Worm (Caenorhabditis elegans) whole organism, L3 larva: Measurements from ENCODE around the gene Y62F5A.12.

Source experiments
- aly-2 ChIP-seq: fragments of 150-350 bp; optimal IDR thresholded peaks from 2 replicates; lab custom pipeline; 2014; ENCODE audit warnings: missing biosample characterization, missing genetic modification characterization
- fos-1 ChIP-seq: fragments of 150-350 bp; optimal IDR thresholded peaks from 2 replicates; lab custom pipeline; 2014; ENCODE audit warnings: missing biosample characterization, missing genetic modification characterization
- mdl-1 ChIP-seq: fragments of 150-350 bp; optimal IDR thresholded peaks from 2 replicates; lab custom pipeline; 2014; ENCODE audit warnings: missing biosample characterization, missing genetic modification characterization
- tbx-2 ChIP-seq: sonication (generic microtip); optimal IDR thresholded peaks from 2 replicates; lab custom pipeline; 2016; ENCODE audit warnings: mild to moderate bottlenecking, missing genetic modification characterization, missing compliant biosample characterization

- no peak for TF ChIP-seq tbx-2 (tag; lab: Kevin White, UChicago)
- no peak for TF ChIP-seq mdl-1 (tag; lab: Kevin White, UChicago)
- no peak for TF ChIP-seq fos-1 (tag; lab: Kevin White, UChicago)
- no peak for TF ChIP-seq aly-2 (tag; lab: Kevin White, UChicago)
Observed at ce11 chrII:11533716-11534115, 563 bp downstream of the Y62F5A.12 start, which contains the start of gene mdt-8.
